Worm (Caenorhabditis elegans): ENCODE results near the gene C03H5.5.

C03H5.5 gene

ce11 chrII:341282-341681, 43.9 kb downstream of the C03H5.5 start:
- TF ChIP-seq nhr-232 (tag; optimal IDR thresholded peaks at IDR 0.05) (no peak), nfya-1 (tag; optimal IDR thresholded peaks at IDR 0.05) (peak; percentile 98)

ce11 chrII:340714-341113, 44.4 kb downstream of the C03H5.5 start:
- no peak for TF ChIP-seq dmd-4 (tag; optimal IDR thresholded peaks at IDR 0.05; ENCODE audit: borderline replicate concordance)

ce11 chrII:340224-340623, 44.9 kb downstream of the C03H5.5 start, which contains the start of gene clc-31:
clc-31 (plus strand) TSS chrII:340524.
- no peak for TF ChIP-seq hlh-15 (tag; optimal IDR thresholded peaks at IDR 0.05)
- TF ChIP-seq madf-2 (tag; optimal IDR thresholded peaks at IDR 0.05) = no peak
- TF ChIP-seq ztf-16 (tag; optimal IDR thresholded peaks at IDR 0.05) = no peak
- no peak for TF ChIP-seq npax-4 (tag; optimal IDR thresholded peaks at IDR 0.05)
- no peak for TF ChIP-seq elt-4 (tag; optimal IDR thresholded peaks at IDR 0.05)
- no peak for TF ChIP-seq fkh-6 (tag; optimal IDR thresholded peaks at IDR 0.05)
- TF ChIP-seq elt-2 (tag; optimal IDR thresholded peaks at IDR 0.05) = no peak
- no peak for TF ChIP-seq syd-9 (tag; optimal IDR thresholded peaks at IDR 0.05)
- no peak for TF ChIP-seq hlh-6 (tag; optimal IDR thresholded peaks at IDR 0.05)
- TF ChIP-seq K09A11.1 (tag; optimal IDR thresholded peaks at IDR 0.05; ENCODE audit: insufficient read depth) = no peak
- no peak for TF ChIP-seq ceh-24 (tag; optimal IDR thresholded peaks at IDR 0.05)
- TF ChIP-seq ceh-19 (GFP tag; optimal IDR thresholded peaks at IDR 0.05) = no peak
- TF ChIP-seq tbx-2 (tag; optimal IDR thresholded peaks at IDR 0.05) = no peak
- TF ChIP-seq pat-9 (tag; optimal IDR thresholded peaks at IDR 0.05) = no peak
- no peak for TF ChIP-seq lim-6 (tag; optimal IDR thresholded peaks at IDR 0.05)
- TF ChIP-seq ceh-30 (tag; optimal IDR thresholded peaks at IDR 0.05) = no peak
- no peak for TF ChIP-seq tbx-7 (tag; optimal IDR thresholded peaks at IDR 0.05)
- no peak for TF ChIP-seq ceh-2 (tag; optimal IDR thresholded peaks at IDR 0.05)

- TF ChIP-seq nfya-1 (tag; optimal IDR thresholded peaks at IDR 0.05) = peak; percentile 27
- no peak for TF ChIP-seq unc-42 (tag; optimal IDR thresholded peaks at IDR 0.05)
Measured at ce11 chrII:337233-337832, 47.8 kb downstream of the C03H5.5 start, which contains the start of gene cpn-2. cpn-2 (plus strand) TSS chrII:337782.

- TF ChIP-seq rnt-1 (tag; optimal IDR thresholded peaks at IDR 0.05) (no peak), lim-6 (tag; optimal IDR thresholded peaks at IDR 0.05) (no peak), pag-3 (tag; optimal IDR thresholded peaks at IDR 0.05; ENCODE audit: borderline replicate concordance) (no peak), ahr-1 (tag; optimal IDR thresholded peaks at IDR 0.05) (no peak), syd-9 (tag; optimal IDR thresholded peaks at IDR 0.05) (no peak), ceh-9 (tag; optimal IDR thresholded peaks at IDR 0.05) (no peak), fax-1 (tag; optimal IDR thresholded peaks at IDR 0.05) (no peak), ceh-24 (tag; optimal IDR thresholded peaks at IDR 0.05) (no peak), unc-42 (tag; optimal IDR thresholded peaks at IDR 0.05) (no peak), ceh-34 (tag; optimal IDR thresholded peaks at IDR 0.05) (no peak), hlh-8 (tag; optimal IDR thresholded peaks at IDR 0.05) (no peak), che-1 (tag; optimal IDR thresholded peaks at IDR 0.05) (no peak), hlh-15 (tag; optimal IDR thresholded peaks at IDR 0.05) (no peak), tbx-2 (tag; optimal IDR thresholded peaks at IDR 0.05) (no peak), dve-1 (tag; optimal IDR thresholded peaks at IDR 0.05) (no peak)
Measured at ce11 chrII:334828-335227, 50.3 kb downstream of the C03H5.5 start.

- TF ChIP-seq sox-2 (GFP tag; IDR thresholded peaks at IDR 0.05) (no peak), elt-2 (tag; optimal IDR thresholded peaks at IDR 0.05) (peak; percentile 90), hlh-8 (tag; optimal IDR thresholded peaks at IDR 0.05) (no peak), elt-4 (tag; optimal IDR thresholded peaks at IDR 0.05) (no peak), ceh-24 (tag; optimal IDR thresholded peaks at IDR 0.05) (no peak), ceh-18 (tag; optimal IDR thresholded peaks at IDR 0.05) (no peak), fkh-10 (GFP tag; optimal IDR thresholded peaks at IDR 0.05) (no peak)
Measured at ce11 chrII:333853-334449, 51.2 kb downstream of the C03H5.5 start.
